Worm (Caenorhabditis elegans): ENCODE data around the gene F14F3.5.

DNA sequence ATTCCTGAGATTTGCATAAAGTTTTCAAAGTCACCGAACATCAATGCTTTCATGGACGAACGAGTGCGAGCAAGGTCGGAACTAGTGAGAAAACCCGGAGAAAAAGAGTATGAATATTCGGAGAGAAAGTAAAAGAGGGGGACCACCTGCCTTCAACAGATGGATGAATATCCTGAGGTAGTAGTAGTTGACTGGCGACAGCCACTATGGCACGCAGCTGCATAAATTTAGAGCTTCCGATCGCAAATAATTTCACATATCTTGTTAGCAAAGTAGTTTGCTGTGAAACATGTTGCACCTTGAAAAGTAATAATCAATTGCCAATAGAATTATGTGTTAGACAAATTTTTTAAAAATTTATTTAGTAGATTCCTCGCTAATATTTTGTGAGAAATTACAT is 27.7 kb upstream of the F14F3.5 start:
- TF ChIP-seq Y48G9A.11 (GFP tag; IDR thresholded peaks at IDR 0.05) (no peak), ama-1 (optimal IDR thresholded peaks at IDR 0.05) (no peak), nhr-28 (tag; optimal IDR thresholded peaks at IDR 0.05) (no peak), gei-8 (GFP tag; optimal IDR thresholded peaks at IDR 0.05) (no peak), lin-1 (GFP tag; IDR thresholded peaks at IDR 0.05) (no peak), fos-1 (tag; optimal IDR thresholded peaks at IDR 0.05) (no peak), dmd-8 (GFP tag; IDR thresholded peaks at IDR 0.05) (no peak), dmd-9 (GFP tag; IDR thresholded peaks at IDR 0.05) (no peak)
